Fruit fly (Drosophila melanogaster): ENCODE results near the gene Sgp.

Gene Sgp

DNA sequence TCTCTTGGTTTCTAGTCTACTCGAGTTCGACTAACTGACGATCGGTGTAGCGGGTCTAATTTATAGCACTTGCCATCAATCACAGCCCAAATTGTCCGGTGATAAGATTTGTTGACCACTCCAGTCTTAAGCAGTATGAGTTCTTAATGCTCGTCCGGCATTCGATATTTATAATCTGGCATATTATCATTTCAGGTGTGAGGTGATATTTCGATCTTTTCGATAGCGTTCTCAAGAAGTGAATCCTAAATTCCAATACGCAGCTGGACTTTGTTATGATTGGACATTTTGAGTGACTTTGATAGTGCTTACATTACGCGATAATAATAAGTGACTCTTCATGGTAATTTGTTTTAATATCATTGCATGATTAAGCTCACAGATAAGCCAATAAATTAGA, 23.2 kb upstream of the Sgp start, which contains the start of gene Bace:
Bace (minus strand) TSS at position 39 of the 400 bp plus-strand sequence.
- TF ChIP-seq insv (optimal IDR thresholded peaks at IDR 0.05) (no peak), Myc (optimal IDR thresholded peaks at IDR 0.05) (no peak), ttk (optimal IDR thresholded peaks at IDR 0.05) (no peak), h (optimal IDR thresholded peaks at IDR 0.05) (no peak), psq (optimal IDR thresholded peaks at IDR 0.05) (no peak), Sin3A (optimal IDR thresholded peaks at IDR 0.05) (no peak)

- TF ChIP-seq Myc (optimal IDR thresholded peaks at IDR 0.05) = no peak
- TF ChIP-seq h (optimal IDR thresholded peaks at IDR 0.05) = no peak
- TF ChIP-seq ttk (optimal IDR thresholded peaks at IDR 0.05) = no peak
- TF ChIP-seq Sin3A (optimal IDR thresholded peaks at IDR 0.05) = no peak
- no peak for TF ChIP-seq psq (optimal IDR thresholded peaks at IDR 0.05)
- TF ChIP-seq insv (optimal IDR thresholded peaks at IDR 0.05) = no peak
Observed at dm6 chr2L:8506729-8507128, 12.8 kb upstream of the Sgp start, which contains the start of gene Dh31. Gene Dh31, minus strand, starts transcription at chr2L:8506845.

dm6 chr2L:8511723-8512122, 7.8 kb upstream of the Sgp start, which contains the start of gene CG13096:
Gene CG13096, minus strand, starts transcription at chr2L:8511866.
- TF ChIP-seq ttk (optimal IDR thresholded peaks at IDR 0.05) (no peak), Myc (optimal IDR thresholded peaks at IDR 0.05) (no peak), Sin3A (optimal IDR thresholded peaks at IDR 0.05) (no peak), psq (optimal IDR thresholded peaks at IDR 0.05) (no peak), insv (optimal IDR thresholded peaks at IDR 0.05) (no peak), h (optimal IDR thresholded peaks at IDR 0.05) (no peak)

DNA sequence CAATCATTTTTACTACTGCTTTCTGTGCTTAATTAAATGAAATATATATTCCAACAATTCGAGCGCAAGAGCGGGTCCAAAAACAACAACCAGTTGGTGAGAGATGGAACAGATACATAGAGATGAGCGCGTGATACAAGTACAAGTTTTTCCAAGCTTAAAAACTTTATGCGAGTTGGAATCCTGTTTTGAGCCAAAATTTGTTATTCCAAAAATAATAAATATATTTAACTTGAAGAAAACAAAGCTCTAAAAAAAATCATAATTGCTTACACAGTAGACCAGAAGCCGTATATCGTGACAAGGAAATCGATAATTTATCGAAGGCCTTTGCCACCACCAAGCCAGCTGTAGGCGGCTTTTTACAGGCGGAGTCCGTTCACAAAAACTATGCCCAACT, 4.7 kb upstream of the Sgp start, which contains the start of the genes CG13097 and PIG-U:
CG13097 (minus strand) TSS at position 121 of the 400 bp plus-strand sequence.
PIG-U (plus strand) TSS at position 349 of the 400 bp plus-strand sequence.
- TF ChIP-seq h (optimal IDR thresholded peaks at IDR 0.05) = no peak
- TF ChIP-seq Myc (optimal IDR thresholded peaks at IDR 0.05) = no peak
- no peak for TF ChIP-seq psq (optimal IDR thresholded peaks at IDR 0.05)
- TF ChIP-seq ttk (optimal IDR thresholded peaks at IDR 0.05) = no peak
- TF ChIP-seq insv (optimal IDR thresholded peaks at IDR 0.05) = no peak

dm6 chr2L:8517256-8517694, 2.2 kb upstream of the Sgp start, which contains the start of the genes mRpL51 and Uba4:
Gene mRpL51, minus strand, starts transcription at chr2L:8517380.
Gene Uba4, plus strand, starts transcription at chr2L:8517411.
- TF ChIP-seq Myc (optimal IDR thresholded peaks at IDR 0.05) (no peak), h (optimal IDR thresholded peaks at IDR 0.05) (no peak), insv (optimal IDR thresholded peaks at IDR 0.05) (no peak), psq (optimal IDR thresholded peaks at IDR 0.05) (no peak), Sin3A (optimal IDR thresholded peaks at IDR 0.05) (no peak), ttk (optimal IDR thresholded peaks at IDR 0.05) (no peak)

DNA sequence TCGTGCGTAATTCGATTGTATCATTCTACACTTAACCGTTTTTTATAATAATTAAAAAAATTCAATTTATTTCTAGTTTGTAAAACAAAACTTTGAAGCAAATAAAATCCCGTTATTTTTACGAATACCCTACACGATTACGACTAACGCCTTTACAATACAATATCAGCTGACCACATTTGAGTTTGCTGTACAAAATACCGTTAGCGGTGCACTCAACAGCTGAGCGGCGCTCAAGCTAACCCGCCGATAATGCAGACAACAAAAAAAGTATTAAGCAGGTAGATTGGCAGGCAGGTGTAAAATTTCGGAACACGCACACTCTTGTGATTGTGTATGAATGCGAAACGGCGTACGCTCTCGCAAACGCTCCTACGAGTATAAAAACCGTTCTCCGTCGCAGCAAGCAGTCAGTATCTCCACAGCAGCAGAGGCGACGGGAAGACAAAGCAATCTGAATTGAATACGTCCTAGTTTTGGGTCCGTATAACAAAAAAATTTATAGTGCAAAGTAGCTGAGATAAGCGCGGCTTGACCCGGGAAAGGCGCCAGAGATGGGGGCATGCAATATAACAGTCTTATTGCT, 2.3 kb downstream of the Sgp start, which contains the start of gene Acer:
Acer (plus strand) TSS at position 210 of the 586 bp plus-strand sequence.
- TF ChIP-seq insv (optimal IDR thresholded peaks at IDR 0.05) = no peak
- TF ChIP-seq ttk (optimal IDR thresholded peaks at IDR 0.05) = no peak
- TF ChIP-seq Sin3A (optimal IDR thresholded peaks at IDR 0.05) = no peak
- no peak for TF ChIP-seq Myc (optimal IDR thresholded peaks at IDR 0.05)
- TF ChIP-seq h (optimal IDR thresholded peaks at IDR 0.05) = no peak
- TF ChIP-seq psq (optimal IDR thresholded peaks at IDR 0.05) = no peak

DNA sequence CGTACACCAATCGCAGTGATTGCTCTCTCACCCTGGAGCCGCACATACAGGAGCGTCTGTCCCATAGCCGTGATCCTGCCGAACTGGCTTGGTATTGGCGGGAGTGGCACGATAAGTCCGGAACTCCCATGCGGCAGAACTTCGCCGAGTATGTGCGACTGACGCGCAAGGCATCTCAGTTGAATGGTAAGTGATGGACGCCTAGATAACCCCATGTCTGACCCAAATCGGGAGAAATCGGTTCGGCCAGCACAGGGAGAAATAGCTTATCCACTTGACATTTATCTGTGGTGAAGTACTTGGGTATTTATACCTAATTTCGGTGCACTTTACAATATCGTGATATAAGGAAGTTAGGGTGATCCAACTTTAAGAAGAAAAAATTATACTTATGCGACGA, 3.3 kb downstream of the Sgp start:
- TF ChIP-seq psq (optimal IDR thresholded peaks at IDR 0.05) (no peak), Myc (optimal IDR thresholded peaks at IDR 0.05) (no peak), h (optimal IDR thresholded peaks at IDR 0.05) (no peak), ttk (optimal IDR thresholded peaks at IDR 0.05) (no peak), Sin3A (optimal IDR thresholded peaks at IDR 0.05) (no peak), insv (optimal IDR thresholded peaks at IDR 0.05) (no peak)

DNA sequence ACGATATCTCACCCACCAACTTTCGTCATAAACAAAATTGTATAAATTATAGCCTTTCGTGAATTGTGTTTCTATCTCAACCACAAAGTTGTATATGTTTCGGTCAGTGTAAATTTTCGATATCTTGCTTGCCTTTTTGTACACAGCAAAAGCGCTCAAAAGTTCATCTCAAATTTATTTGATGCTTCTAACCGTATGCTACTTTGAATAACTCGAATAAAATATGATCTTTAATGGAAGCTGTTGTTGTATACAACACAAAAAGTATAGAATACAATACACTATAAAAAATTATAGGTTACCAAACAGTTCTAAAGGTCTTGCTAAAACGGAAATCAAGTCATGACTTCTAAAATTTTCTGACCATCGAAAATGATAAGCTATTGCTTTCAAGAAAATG, 5.5 kb downstream of the Sgp start:
- TF ChIP-seq ttk (optimal IDR thresholded peaks at IDR 0.05) (no peak), insv (optimal IDR thresholded peaks at IDR 0.05) (no peak), Myc (optimal IDR thresholded peaks at IDR 0.05) (no peak), h (optimal IDR thresholded peaks at IDR 0.05) (no peak), Sin3A (optimal IDR thresholded peaks at IDR 0.05) (no peak), psq (optimal IDR thresholded peaks at IDR 0.05) (no peak)

dm6 chr2L:8528318-8528717, 8.8 kb downstream of the Sgp start, which contains the start of the genes lmgA and lmgB:
Gene lmgA, minus strand, starts transcription at chr2L:8528618.
Gene lmgB, minus strand, starts transcription at chr2L:8528618.
- no peak for TF ChIP-seq insv (optimal IDR thresholded peaks at IDR 0.05)
- TF ChIP-seq h (optimal IDR thresholded peaks at IDR 0.05) = no peak
- no peak for TF ChIP-seq Sin3A (optimal IDR thresholded peaks at IDR 0.05)
- no peak for TF ChIP-seq psq (optimal IDR thresholded peaks at IDR 0.05)

dm6 chr2L:8528951-8529430, 9.5 kb downstream of the Sgp start, which contains the start of gene CG17834:
Gene CG17834, plus strand, starts transcription at chr2L:8529141.
- TF ChIP-seq ttk (optimal IDR thresholded peaks at IDR 0.05) (no peak), Sin3A (optimal IDR thresholded peaks at IDR 0.05) (no peak), insv (optimal IDR thresholded peaks at IDR 0.05) (no peak), h (optimal IDR thresholded peaks at IDR 0.05) (no peak), psq (optimal IDR thresholded peaks at IDR 0.05) (no peak), Myc (optimal IDR thresholded peaks at IDR 0.05) (no peak)

DNA sequence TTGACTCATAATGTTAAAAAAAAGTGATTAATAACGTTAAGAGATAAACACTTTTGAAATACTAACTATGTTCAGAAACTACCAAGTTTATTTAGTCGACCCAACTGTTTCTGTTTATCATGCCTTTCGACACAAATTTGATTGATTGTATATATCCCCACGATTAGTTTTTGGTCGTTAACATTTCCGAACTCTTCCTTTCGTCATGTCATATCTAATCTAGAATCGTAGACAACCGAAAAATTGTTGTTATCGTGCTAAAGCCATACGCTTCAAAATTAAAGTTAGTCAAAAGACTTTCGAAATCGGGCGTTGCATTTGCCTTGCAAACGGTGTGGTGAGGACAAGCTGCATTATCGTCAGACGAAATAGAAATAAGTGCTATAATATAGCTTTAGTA, 10.7 kb downstream of the Sgp start:
- TF ChIP-seq h (optimal IDR thresholded peaks at IDR 0.05) (no peak), insv (optimal IDR thresholded peaks at IDR 0.05) (no peak)

DNA sequence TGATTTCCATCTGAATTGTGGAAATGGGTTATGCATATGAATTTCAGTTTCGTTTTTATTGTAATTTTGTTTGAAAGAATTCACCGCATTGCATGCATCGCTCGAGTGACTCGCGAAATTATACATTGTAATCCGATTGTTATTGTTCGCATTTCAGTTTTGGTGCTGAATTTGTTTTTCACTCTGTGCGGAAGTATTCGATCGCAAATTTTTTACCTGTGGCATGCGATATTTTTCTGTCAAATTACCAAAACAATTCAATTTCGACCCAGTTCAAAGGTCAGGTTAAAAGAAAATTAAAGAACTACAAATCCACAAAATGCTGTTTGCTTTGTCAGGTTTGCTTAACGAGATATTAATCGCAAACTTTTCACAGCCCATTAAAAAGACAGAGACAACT, 13.3 kb downstream of the Sgp start:
- TF ChIP-seq Myc (optimal IDR thresholded peaks at IDR 0.05) (no peak), psq (optimal IDR thresholded peaks at IDR 0.05) (no peak), Sin3A (optimal IDR thresholded peaks at IDR 0.05) (no peak), ttk (optimal IDR thresholded peaks at IDR 0.05) (no peak), h (optimal IDR thresholded peaks at IDR 0.05) (no peak), insv (optimal IDR thresholded peaks at IDR 0.05) (no peak)

Data from Kc167 (cell line).